Fruit fly (Drosophila melanogaster): ENCODE measurements around the gene Spec2.

- no peak for TF ChIP-seq Myc (optimal IDR thresholded peaks at IDR 0.05)
- no peak for TF ChIP-seq insv (optimal IDR thresholded peaks at IDR 0.05)
Observed at dm6 chr3R:5594878-5595277, 29.0 kb downstream of the Spec2 start.

Measured in Kc167 (cell line).